Worm (Caenorhabditis elegans): ENCODE data around the gene gpcp-1.

- no peak for TF ChIP-seq lin-13 (GFP tag; optimal IDR thresholded peaks at IDR 0.05)
- TF ChIP-seq unc-130 (GFP tag; optimal IDR thresholded peaks at IDR 0.05) = no peak
- no peak for TF ChIP-seq T20F7.1 (GFP tag; optimal IDR thresholded peaks at IDR 0.05)
- peak in 1 of 2 experiments; percentile 42 for TF ChIP-seq lsy-2 (tag; optimal IDR thresholded peaks at IDR 0.05)
Observed at ce11 chrX:3126233-3126632, 15.8 kb upstream of the gpcp-1 start.

Measured in whole organism, L4 larva.